Fruit fly (Drosophila melanogaster) ovary, adult (tissue): ENCODE data around the gene dos.
A peak's percentile ranks its signal among the peaks of the same experiment; 100 is the strongest.

Source experiments
- CG17801 ChIP-seq: fragments of 200-800 bp; optimal IDR thresholded peaks from 2 replicates; lab custom pipeline; 2019; ENCODE audit warnings: missing biosample characterization, mild to moderate bottlenecking, missing genetic modification characterization, moderate library complexity; ENCODE audit not compliant: partially characterized antibody

Gene dos

dm6 chr3L:2584119-2584805 is 5.0 kb upstream of the dos start:
- no peak for TF ChIP-seq CG17801 (GFP tag; lab: Kevin White, UChicago)

- TF ChIP-seq CG17801 (GFP tag; lab: Kevin White, UChicago) = no peak
These were observed 4.4 kb upstream of the dos start for dm6 chr3L:2584827-2585226.

- no peak for TF ChIP-seq CG17801 (GFP tag; lab: Kevin White, UChicago)
These were observed 3.1 kb upstream of the dos start, which contains the start of gene msn for dm6 chr3L:2585794-2586741. msn (minus strand) TSS chr3L:2586540.

- TF ChIP-seq CG17801 (GFP tag; lab: Kevin White, UChicago) = peak; percentile 81
These were observed 2.2 kb upstream of the dos start, which contains the start of gene RpL8 for dm6 chr3L:2586804-2587561. RpL8 (plus strand) TSS chr3L:2587456.

dm6 chr3L:2587562-2587918 is 1.7 kb upstream of the dos start:
- no peak for TF ChIP-seq CG17801 (GFP tag; lab: Kevin White, UChicago)

- TF ChIP-seq CG17801 (GFP tag; lab: Kevin White, UChicago) = no peak
These were observed 908 bp upstream of the dos start for dm6 chr3L:2588306-2588705.

- TF ChIP-seq CG17801 (GFP tag; lab: Kevin White, UChicago) = peak; percentile 89
These were observed 923 bp downstream of the dos start for dm6 chr3L:2589911-2590763.

- TF ChIP-seq CG17801 (GFP tag; lab: Kevin White, UChicago) = no peak
These were observed 1.6 kb downstream of the dos start for dm6 chr3L:2590764-2591309.

dm6 chr3L:2595481-2595880 is 6.3 kb downstream of the dos start, which contains the start of gene CG16984:
CG16984 (plus strand) TSS chr3L:2595781.
- no peak for TF ChIP-seq CG17801 (GFP tag; lab: Kevin White, UChicago)

- TF ChIP-seq CG17801 (GFP tag; lab: Kevin White, UChicago) = peak; percentile 15
These were observed 10.1 kb downstream of the dos start, which contains the start of the genes CG16985 and CG12182 for dm6 chr3L:2599214-2599730. CG16985 (plus strand) TSS chr3L:2599297. CG12182 (minus strand) TSS chr3L:2599579.

- TF ChIP-seq CG17801 (GFP tag; lab: Kevin White, UChicago) = no peak
These were observed 10.9 kb downstream of the dos start, which contains the start of gene CG16986 for dm6 chr3L:2600144-2600543. CG16986 (plus strand) TSS chr3L:2600331.

- TF ChIP-seq CG17801 (GFP tag; lab: Kevin White, UChicago) = no peak
These were observed 19.6 kb downstream of the dos start for dm6 chr3L:2608825-2609224.

- no peak for TF ChIP-seq CG17801 (GFP tag; lab: Kevin White, UChicago)
These were observed 25.0 kb downstream of the dos start for dm6 chr3L:2614222-2614621.
